Worm (Caenorhabditis elegans) whole organism, early embryonic: ENCODE data around the gene his-69.

Experiments
- F13C5.2 ChIP-seq: sonication (generic microtip); optimal IDR thresholded peaks from 2 replicates; lab custom pipeline; 2017; ENCODE audit warnings: mild to moderate bottlenecking, missing genetic modification characterization, inconsistent platforms, missing compliant biosample characterization
- ama-1 ChIP-seq: fragments of 150-350 bp; optimal IDR thresholded peaks from 2 replicates; lab custom pipeline; 2014

DNA sequence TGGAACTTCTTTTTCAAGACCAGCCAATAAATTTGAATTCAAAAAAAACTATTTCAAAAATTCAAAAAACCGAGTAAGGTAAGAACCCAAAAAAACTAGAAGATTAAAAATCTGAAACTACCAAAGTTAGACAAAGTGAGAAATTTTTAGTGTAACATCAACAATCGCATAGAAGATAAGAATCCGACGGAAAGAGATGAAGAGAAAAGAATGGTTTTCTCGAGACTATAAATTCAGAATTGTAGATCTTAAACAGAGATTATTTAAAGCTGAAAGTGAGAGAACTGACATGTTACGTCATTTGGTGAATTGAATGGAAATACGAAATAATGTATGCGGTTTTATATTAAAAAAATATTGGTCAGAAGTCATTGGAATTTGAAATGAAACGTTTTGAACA lies 43.5 kb upstream of the his-69 start:
- TF ChIP-seq ama-1 (lab: Kevin White, UChicago) (no peak), F13C5.2 (tag; lab: Kevin White, UChicago) (no peak)
